Fruit fly (Drosophila melanogaster) whole organism: Measurements from ENCODE around the gene lok.

Experiments
- psq ChIP-seq: fragments of >200 bp; optimal IDR thresholded peaks from 2 replicates; lab custom pipeline; 2017
- usp ChIP-seq: fragments of >200 bp; optimal IDR thresholded peaks from 2 replicates; lab custom pipeline; 2017; ENCODE audit warnings: missing biosample characterization, missing genetic modification characterization, mixed read lengths

- TF ChIP-seq psq: no peak
- no peak for TF ChIP-seq usp
Observed at dm6 chr2L:20104050-20104449, 42.8 kb downstream of the lok start, which contains the start of gene CG13970.
